Fruit fly (Drosophila melanogaster): Measurements from ENCODE around the gene CG7888.

CG7888 gene

dm6 chr3L:11064689-11065088 is 10.9 kb downstream of the CG7888 start, which contains the start of the genes CG32075, CG45101 and SuUR (continued):
- TF ChIP-seq CG11504 (tag; optimal IDR thresholded peaks at IDR 0.05) (peak; percentile 85), z (GFP tag; IDR thresholded peaks at IDR 0.05) (no peak), az2 (GFP tag; optimal IDR thresholded peaks at IDR 0.05) (peak; percentile 87), Hmx (GFP tag; optimal IDR thresholded peaks at IDR 0.05) (peak; percentile 67), tx (GFP tag; optimal IDR thresholded peaks at IDR 0.05) (peak; percentile 91), aop (GFP tag; IDR thresholded peaks at IDR 0.05) (no peak; the same call in 1 of the 2 replicates), Bgb (GFP tag; IDR thresholded peaks at IDR 0.05; ENCODE audit: partially characterized antibody) (no peak), HHEX (GFP tag; optimal IDR thresholded peaks at IDR 0.05) (peak; percentile 82), CG12744 (GFP tag; optimal IDR thresholded peaks at IDR 0.05) (peak; percentile 89), Hey (tag; optimal IDR thresholded peaks at IDR 0.05) (peak; percentile 34), CG5180 (GFP tag; optimal IDR thresholded peaks at IDR 0.05) (peak; percentile 59), CG17829 (tag; optimal IDR thresholded peaks at IDR 0.05) (peak; percentile 88), gce (GFP tag; IDR thresholded peaks at IDR 0.05) (no peak), vvl (GFP tag; IDR thresholded peaks at IDR 0.05) (peak; percentile 91), Doc2 (GFP tag; IDR thresholded peaks at IDR 0.05) (0 out of 2 replicates have a peak, but pooled peaks have one; percentile 28), CG10654 (GFP tag; optimal IDR thresholded peaks at IDR 0.05) (peak; percentile 67), ro (GFP tag; IDR thresholded peaks at IDR 0.05) (peak; percentile 76), Hmr (GFP tag; optimal IDR thresholded peaks at IDR 0.05) (peak; percentile 82), trem (tag; optimal IDR thresholded peaks at IDR 0.05) (peak; percentile 79), disco-r (GFP tag; optimal IDR thresholded peaks at IDR 0.05) (peak; percentile 51), Trl (optimal IDR thresholded peaks at IDR 0.05) (no peak), Trl (GFP tag; optimal IDR thresholded peaks at IDR 0.05) (peak; percentile 93), Jarid2 (GFP tag; optimal IDR thresholded peaks at IDR 0.05) (peak; percentile 12), dati (GFP tag; IDR thresholded peaks at IDR 0.05) (peak; percentile 46; the same call in 1 of the 2 replicates), caup (GFP tag; optimal IDR thresholded peaks at IDR 0.05; ENCODE audit: severe bottlenecking) (peak; percentile 86), tup (GFP tag; optimal IDR thresholded peaks at IDR 0.05) (peak; percentile 75), kni (GFP tag; optimal IDR thresholded peaks at IDR 0.05) (no peak), Sox102F (GFP tag; optimal IDR thresholded peaks at IDR 0.05) (peak; percentile 91), CG10274 (GFP tag; optimal IDR thresholded peaks at IDR 0.05) (peak; percentile 37), Pdp1 (GFP tag; optimal IDR thresholded peaks at IDR 0.05) (peak; percentile 87 to 90), CG7372 (GFP tag; IDR thresholded peaks at IDR 0.05) (peak; percentile 80), lbe (GFP tag; optimal IDR thresholded peaks at IDR 0.05) (peak; percentile 73), CG33557 (GFP tag; optimal IDR thresholded peaks at IDR 0.05) (peak; percentile 71), Doc3 (GFP tag; IDR thresholded peaks at IDR 0.05; ENCODE audit: partially characterized antibody) (no peak), fd96Cb (tag; optimal IDR thresholded peaks at IDR 0.05) (peak; percentile 83), ems (GFP tag; optimal IDR thresholded peaks at IDR 0.05) (peak; percentile 91), CG17361 (GFP tag; IDR thresholded peaks at IDR 0.05) (peak; percentile 87), Mes4 (GFP tag; optimal IDR thresholded peaks at IDR 0.05) (peak; percentile 75), esg (GFP tag; conservative IDR thresholded peaks at IDR 0.05) (peak; percentile 92), CG5245 (GFP tag; optimal IDR thresholded peaks at IDR 0.05) (peak; percentile 65), trh (GFP tag; optimal IDR thresholded peaks at IDR 0.05) (peak; percentile 68), nerfin-1 (tag; optimal IDR thresholded peaks at IDR 0.05) (peak; percentile 77), bcd (GFP tag; optimal IDR thresholded peaks at IDR 0.05) (peak; percentile 81), CG8290 (GFP tag; optimal IDR thresholded peaks at IDR 0.05) (peak; percentile 79), CG8290 (tag; optimal IDR thresholded peaks at IDR 0.05) (peak; percentile 6 to 43), pita (GFP tag; optimal IDR thresholded peaks at IDR 0.05) (no peak), ase (GFP tag; IDR thresholded peaks at IDR 0.05) (peak; percentile 86), Dll (GFP tag; IDR thresholded peaks at IDR 0.05; ENCODE audit: partially characterized antibody) (no peak), Camta (GFP tag; optimal IDR thresholded peaks at IDR 0.05) (peak; percentile 89), CG16815 (GFP tag; optimal IDR thresholded peaks at IDR 0.05) (peak; percentile 80), Dref (GFP tag; IDR thresholded peaks at IDR 0.05) (no peak)

Measured in whole organism, embryonic.